Worm (Caenorhabditis elegans): Measurements from ENCODE around the gene C53A5.13.

Gene C53A5.13

ce11 chrV:14506713-14507675 is 39.7 kb upstream of the C53A5.13 start:
- TF ChIP-seq sem-4 (tag; optimal IDR thresholded peaks at IDR 0.05) (peak; percentile 60), nhr-10 (tag; optimal IDR thresholded peaks at IDR 0.05) (no peak), lsy-2 (tag; optimal IDR thresholded peaks at IDR 0.05) (peak in 1 of 2 experiments; percentile 15), blmp-1 (tag; optimal IDR thresholded peaks at IDR 0.05; ENCODE audit: insufficient read depth) (peak; percentile 90), elt-1 (tag; optimal IDR thresholded peaks at IDR 0.05) (peak; percentile 100), sma-9 (GFP tag; optimal IDR thresholded peaks at IDR 0.05) (peak; percentile 94), sma-9 (tag; optimal IDR thresholded peaks at IDR 0.05) (no peak), nhr-23 (tag; optimal IDR thresholded peaks at IDR 0.05) (peak; percentile 98), ztf-4 (tag; optimal IDR thresholded peaks at IDR 0.05) (no peak), ceh-16 (tag; optimal IDR thresholded peaks at IDR 0.05) (peak; percentile 100), nhr-6 (tag; optimal IDR thresholded peaks at IDR 0.05) (no peak), egl-27 (tag; optimal IDR thresholded peaks at IDR 0.05) (peak; percentile 84), nhr-25 (tag; optimal IDR thresholded peaks at IDR 0.05) (peak; percentile 84)

ce11 chrV:14508005-14508521 is 38.6 kb upstream of the C53A5.13 start, which contains the start of gene R02D5.1:
Gene R02D5.1, plus strand, starts transcription at chrV:14508249.
- TF ChIP-seq blmp-1 (tag; optimal IDR thresholded peaks at IDR 0.05; ENCODE audit: insufficient read depth): peak; percentile 88
- TF ChIP-seq ZK546.5 (tag; optimal IDR thresholded peaks at IDR 0.05): no peak
- no peak for TF ChIP-seq zag-1 (tag; optimal IDR thresholded peaks at IDR 0.05)
- no peak for TF ChIP-seq sem-4 (tag; optimal IDR thresholded peaks at IDR 0.05)
- TF ChIP-seq nhr-77 (tag; optimal IDR thresholded peaks at IDR 0.05): no peak
- TF ChIP-seq C34F6.9 (tag; optimal IDR thresholded peaks at IDR 0.05): no peak
- no peak for TF ChIP-seq skn-1 (tag; optimal IDR thresholded peaks at IDR 0.05)
- no peak for TF ChIP-seq unc-55 (GFP tag; optimal IDR thresholded peaks at IDR 0.05)

DNA sequence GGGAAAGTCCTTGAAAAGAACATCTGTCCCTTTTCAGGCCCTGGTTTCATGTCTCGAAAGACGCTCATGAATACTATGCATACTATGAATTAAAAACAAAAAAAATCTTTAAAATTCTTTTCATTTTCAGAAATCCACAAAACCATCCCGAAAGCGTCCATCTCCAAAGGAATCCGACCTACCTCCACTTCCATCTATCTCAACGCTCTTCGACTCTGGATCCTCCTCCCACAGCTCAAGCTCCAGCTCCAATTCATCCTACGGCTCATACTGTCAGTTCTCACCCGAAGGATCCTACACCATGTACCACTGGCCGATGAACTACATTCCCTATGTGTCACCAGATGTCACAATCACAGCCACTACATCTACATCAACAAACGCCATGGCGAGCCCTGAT is 38.1 kb upstream of the C53A5.13 start:
- no peak for TF ChIP-seq dmd-4 (tag; optimal IDR thresholded peaks at IDR 0.05)
- TF ChIP-seq C34F6.9 (tag; optimal IDR thresholded peaks at IDR 0.05): no peak
- TF ChIP-seq nhr-10 (tag; optimal IDR thresholded peaks at IDR 0.05): no peak
- TF ChIP-seq peb-1 (tag; optimal IDR thresholded peaks at IDR 0.05): no peak

DNA sequence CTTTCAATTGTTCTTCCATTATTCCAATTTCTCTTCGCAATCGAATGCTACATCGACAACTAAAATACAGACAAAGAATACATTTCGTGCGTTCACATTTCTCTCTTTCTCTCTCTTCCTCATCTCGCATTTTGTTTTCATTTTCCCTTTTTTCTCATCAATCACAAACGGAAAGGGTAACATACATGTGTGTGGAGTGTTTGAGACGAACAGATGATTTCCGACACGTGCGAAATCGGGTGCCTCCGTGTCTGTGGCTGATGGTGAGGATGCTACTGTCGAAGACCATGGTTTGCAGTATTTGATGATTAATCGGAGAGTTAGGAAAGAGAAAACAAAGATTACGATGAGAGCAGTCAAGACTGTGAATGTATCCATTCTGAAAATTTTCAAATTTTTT is 35.9 kb upstream of the C53A5.13 start, which contains the start of gene R02D5.9:
TSS of gene R02D5.9 (minus strand) at position 378 of the 400 bp plus-strand sequence.
- TF ChIP-seq lin-13 (GFP tag; optimal IDR thresholded peaks at IDR 0.05): no peak
- no peak for TF ChIP-seq lin-11 (tag; optimal IDR thresholded peaks at IDR 0.05)
- peak; percentile 97 for TF ChIP-seq blmp-1 (tag; optimal IDR thresholded peaks at IDR 0.05; ENCODE audit: insufficient read depth)
- TF ChIP-seq fos-1 (tag; optimal IDR thresholded peaks at IDR 0.05): peak; percentile 20
- peak; percentile 87 for TF ChIP-seq nhr-25 (tag; optimal IDR thresholded peaks at IDR 0.05)
- TF ChIP-seq mab-5 (tag; optimal IDR thresholded peaks at IDR 0.05): no peak
- no peak for TF ChIP-seq nhr-12 (tag; optimal IDR thresholded peaks at IDR 0.05)
- no peak for TF ChIP-seq nhr-10 (tag; optimal IDR thresholded peaks at IDR 0.05)
- no peak for TF ChIP-seq crh-2 (tag; optimal IDR thresholded peaks at IDR 0.05)
- peak; percentile 49 for TF ChIP-seq sem-4 (tag; optimal IDR thresholded peaks at IDR 0.05)
- TF ChIP-seq lsy-2 (tag; optimal IDR thresholded peaks at IDR 0.05): no peak
- no peak for TF ChIP-seq ceh-82 (tag; optimal IDR thresholded peaks at IDR 0.05)
- no peak for TF ChIP-seq R02D3.7 (tag; optimal IDR thresholded peaks at IDR 0.05)
- TF ChIP-seq aly-2 (tag; optimal IDR thresholded peaks at IDR 0.05): no peak
- TF ChIP-seq alr-1 (tag; optimal IDR thresholded peaks at IDR 0.05): no peak
- TF ChIP-seq nhr-23 (tag; optimal IDR thresholded peaks at IDR 0.05): no peak
- TF ChIP-seq elt-3 (tag; optimal IDR thresholded peaks at IDR 0.05): no peak
- no peak for TF ChIP-seq ztf-1 (GFP tag; conservative IDR thresholded peaks at IDR 0.05)
- no peak for TF ChIP-seq ama-1 (optimal IDR thresholded peaks at IDR 0.05)
- no peak for TF ChIP-seq lin-39 (tag; optimal IDR thresholded peaks at IDR 0.05)
- no peak for TF ChIP-seq dmd-4 (tag; optimal IDR thresholded peaks at IDR 0.05)
- peak; percentile 95 for TF ChIP-seq sma-3 (GFP tag; optimal IDR thresholded peaks at IDR 0.05)
- peak; percentile 42 for TF ChIP-seq nhr-129 (tag; optimal IDR thresholded peaks at IDR 0.05)
- TF ChIP-seq nhr-21 (tag; optimal IDR thresholded peaks at IDR 0.05): peak; percentile 72
- no peak for TF ChIP-seq mbf-1 (tag; optimal IDR thresholded peaks at IDR 0.05)
- TF ChIP-seq egl-27 (tag; optimal IDR thresholded peaks at IDR 0.05): peak; percentile 9
- TF ChIP-seq sma-9 (GFP tag; optimal IDR thresholded peaks at IDR 0.05): peak; percentile 88
- no peak for TF ChIP-seq sma-9 (tag; optimal IDR thresholded peaks at IDR 0.05)
- TF ChIP-seq mdl-1 (tag; optimal IDR thresholded peaks at IDR 0.05): peak; percentile 37 to 82
- TF ChIP-seq ztf-11 (tag; optimal IDR thresholded peaks at IDR 0.05): no peak
- TF ChIP-seq ZK546.5 (tag; optimal IDR thresholded peaks at IDR 0.05): no peak
- no peak for TF ChIP-seq Y55F3AM.14 (GFP tag; optimal IDR thresholded peaks at IDR 0.05)

Data from whole organism, L2 larva.